Fruit fly (Drosophila melanogaster): ENCODE results near the gene MFS3.
A peak's percentile ranks its signal among the peaks of the same experiment; 100 is the strongest.

MFS3 gene

dm6 chr2L:1156592-1157249 lies 13.7 kb downstream of the MFS3 start (continued):
- TF ChIP-seq gro (GFP tag; optimal IDR thresholded peaks at IDR 0.05) (no peak), jigr1 (GFP tag; IDR thresholded peaks at IDR 0.05) (no peak), al (GFP tag; IDR thresholded peaks at IDR 0.05) (no peak), Gug (GFP tag; IDR thresholded peaks at IDR 0.05) (no peak), croc (GFP tag; conservative IDR thresholded peaks at IDR 0.05) (no peak), Rfx (GFP tag; IDR thresholded peaks at IDR 0.05) (no peak), CG1603 (tag; optimal IDR thresholded peaks at IDR 0.05) (peak; percentile 25), row (GFP tag; IDR thresholded peaks at IDR 0.05) (peak; percentile 41; the same call in 2 of the 3 replicates), CG10209 (GFP tag; optimal IDR thresholded peaks at IDR 0.05) (no peak), CG30020 (tag; optimal IDR thresholded peaks at IDR 0.05) (no peak), CG2875 (GFP tag; optimal IDR thresholded peaks at IDR 0.05) (no peak), Side (GFP tag; optimal IDR thresholded peaks at IDR 0.05) (no peak), lilli (GFP tag; optimal IDR thresholded peaks at IDR 0.05) (no peak), CG12104 (GFP tag; optimal IDR thresholded peaks at IDR 0.05) (no peak)

dm6 chr2L:1157357-1157678 lies 14.3 kb downstream of the MFS3 start:
- TF ChIP-seq CG3163 (GFP tag; optimal IDR thresholded peaks at IDR 0.05) = no peak
- TF ChIP-seq so (GFP tag; IDR thresholded peaks at IDR 0.05) = 0 out of 3 replicates have a peak, but pooled peaks have one; percentile 20
- no peak for TF ChIP-seq hbn (GFP tag; IDR thresholded peaks at IDR 0.05; ENCODE audit: partially characterized antibody)
- TF ChIP-seq al (GFP tag; IDR thresholded peaks at IDR 0.05) = no peak
- no peak for TF ChIP-seq CG34422 (GFP tag; IDR thresholded peaks at IDR 0.05)
- no peak for TF ChIP-seq CG11093 (GFP tag; IDR thresholded peaks at IDR 0.05)
- no peak for TF ChIP-seq CG9437 (GFP tag; optimal IDR thresholded peaks at IDR 0.05)
- TF ChIP-seq sens (GFP tag) = peak; percentile 60
- TF ChIP-seq CG32767 (GFP tag; IDR thresholded peaks at IDR 0.05) = no peak
- TF ChIP-seq CG32772 (GFP tag; IDR thresholded peaks at IDR 0.05) = no peak
- peak in 1 of 2 experiments; percentile 92 for TF ChIP-seq Pdp1 (GFP tag; optimal IDR thresholded peaks at IDR 0.05)
- TF ChIP-seq phol (tag; optimal IDR thresholded peaks at IDR 0.05) = peak; percentile 38
- peak; percentile 47; the same call in 1 of the 3 replicates for TF ChIP-seq z (GFP tag; IDR thresholded peaks at IDR 0.05)
- peak; percentile 64 for TF ChIP-seq exex (tag; optimal IDR thresholded peaks at IDR 0.05)
- TF ChIP-seq p53 (GFP tag; optimal IDR thresholded peaks at IDR 0.05) = peak; percentile 21
- peak; percentile 60 for TF ChIP-seq pros (GFP tag; optimal IDR thresholded peaks at IDR 0.05)
- TF ChIP-seq mirr (GFP tag; optimal IDR thresholded peaks at IDR 0.05) = peak; percentile 33
- 0 out of 2 replicates have a peak, but pooled peaks have one; percentile 8 for TF ChIP-seq slbo (GFP tag; IDR thresholded peaks at IDR 0.05)
- TF ChIP-seq grn (GFP tag; optimal IDR thresholded peaks at IDR 0.05) = peak; percentile 80
- TF ChIP-seq pzg (GFP tag; optimal IDR thresholded peaks at IDR 0.05) = no peak
- TF ChIP-seq CG34376 (GFP tag; optimal IDR thresholded peaks at IDR 0.05) = peak; percentile 20
- no peak for TF ChIP-seq odd (GFP tag; optimal IDR thresholded peaks at IDR 0.05)
- no peak for TF ChIP-seq klu (GFP tag; IDR thresholded peaks at IDR 0.05)
- peak; percentile 20 for TF ChIP-seq HmgZ (tag; optimal IDR thresholded peaks at IDR 0.05)

dm6 chr2L:1157679-1158518 lies 14.9 kb downstream of the MFS3 start, which contains the start of gene capt:
capt (minus strand) TSS chr2L:1158262.
- TF ChIP-seq seq (GFP tag; IDR thresholded peaks at IDR 0.05) (no peak), CG17568 (GFP tag; optimal IDR thresholded peaks at IDR 0.05) (no peak), Meics (GFP tag; optimal IDR thresholded peaks at IDR 0.05) (peak; percentile 26), Spps (tag; optimal IDR thresholded peaks at IDR 0.05) (no peak), CG8281 (tag; optimal IDR thresholded peaks at IDR 0.05) (no peak), CG7556 (GFP tag; optimal IDR thresholded peaks at IDR 0.05) (no peak), CG17612 (GFP tag; IDR thresholded peaks at IDR 0.05) (no peak), CG42726 (GFP tag; IDR thresholded peaks at IDR 0.05; ENCODE audit: partially characterized antibody) (peak; percentile 52; the same call in 1 of the 2 replicates), nerfin-2 (GFP tag; IDR thresholded peaks at IDR 0.05; ENCODE audit: partially characterized antibody) (no peak), sima (GFP tag; optimal IDR thresholded peaks at IDR 0.05) (no peak), CG17829 (tag; optimal IDR thresholded peaks at IDR 0.05) (peak; percentile 18), Dek (tag; optimal IDR thresholded peaks at IDR 0.05) (peak; percentile 26)
